Worm (Caenorhabditis elegans) whole organism, L1 larva: ENCODE data around the gene sng-1.
A peak's percentile ranks its signal among the peaks of the same experiment; 100 is the strongest.

Experiments
- C16A3.4 ChIP-seq: fragments of 150-350 bp; optimal IDR thresholded peaks from 2 replicates; lab custom pipeline; 2014; ENCODE audit warnings: missing biosample characterization, missing genetic modification characterization
- C34B4.2 ChIP-seq: sonication (generic microtip); optimal IDR thresholded peaks from 2 replicates; lab custom pipeline; 2017; ENCODE audit warnings: mild to moderate bottlenecking, missing genetic modification characterization, missing compliant biosample characterization
- alr-1 ChIP-seq: fragments of 200-800 bp; sonication (Bioruptor generic); optimal IDR thresholded peaks from 2 replicates; lab custom pipeline; 2018; ENCODE audit warnings: borderline replicate concordance, mild to moderate bottlenecking, missing genetic modification characterization, missing compliant biosample characterization
- aly-2 ChIP-seq: fragments of 150-350 bp; optimal IDR thresholded peaks from 2 replicates; lab custom pipeline; 2014; ENCODE audit warnings: missing biosample characterization, missing genetic modification characterization
- ama-1 ChIP-seq: fragments of 150-350 bp; optimal IDR thresholded peaks from 2 replicates; lab custom pipeline; 2014
- ceh-63 ChIP-seq: fragments of 200-800 bp; sonication (Bioruptor generic); optimal IDR thresholded peaks from 2 replicates; lab custom pipeline; 2018; ENCODE audit warnings: mild to moderate bottlenecking, missing genetic modification characterization, missing compliant biosample characterization
- efl-1 ChIP-seq, 4 experiments: fragments of 150-350 bp; optimal IDR thresholded peaks in 3 of 4; peaks in 1 of 4; 1 replicate in 1 of 4; 2 replicates in 3 of 4; lab custom pipeline; 2014; ENCODE audit warnings: missing biosample characterization in 2 of 4, missing genetic modification characterization in 2 of 4, missing genetic modification reagents in 2 of 4
- egl-13 ChIP-seq: sonication (generic microtip); optimal IDR thresholded peaks from 2 replicates; lab custom pipeline; 2016; ENCODE audit warnings: missing genotype, missing genetic modification reagents, missing genetic modification characterization, missing compliant biosample characterization
- elt-2 ChIP-seq: sonication (generic microtip); optimal IDR thresholded peaks from 2 replicates; lab custom pipeline; 2016; ENCODE audit warnings: missing genetic modification characterization, mild to moderate bottlenecking, inconsistent platforms, missing compliant biosample characterization, missing genetic modification reagents
- ets-5 ChIP-seq: fragments of 200-800 bp; sonication (Bioruptor generic); IDR thresholded peaks from 2 replicates; pipeline ENCODE4 v1.3.6; 2022; ENCODE audit warnings: missing genetic modification characterization, missing compliant biosample characterization
- fkh-4 ChIP-seq: sonication (generic microtip); optimal IDR thresholded peaks from 2 replicates; lab custom pipeline; 2016; ENCODE audit warnings: missing compliant biosample characterization, missing genetic modification characterization, borderline replicate concordance
- fkh-8 ChIP-seq: sonication (generic microtip); optimal IDR thresholded peaks from 2 replicates; lab custom pipeline; 2016; ENCODE audit warnings: mild to moderate bottlenecking, missing genetic modification characterization, missing compliant biosample characterization
- hlh-4 ChIP-seq: sonication (generic microtip); optimal IDR thresholded peaks from 2 replicates; lab custom pipeline; 2016; ENCODE audit warnings: mild to moderate bottlenecking, missing genetic modification characterization, missing compliant biosample characterization
- irx-1 ChIP-seq: sonication (generic microtip); optimal IDR thresholded peaks from 2 replicates; lab custom pipeline; 2016; ENCODE audit warnings: missing genetic modification characterization, missing compliant biosample characterization
- isw-1 ChIP-seq: fragments of 200-800 bp; sonication (Bioruptor generic); IDR thresholded peaks from 2 replicates; pipeline ENCODE4 v1.3.6; 2022; ENCODE audit warnings: missing genetic modification characterization, missing compliant biosample characterization
- jun-1 ChIP-seq: fragments of 150-350 bp; optimal IDR thresholded peaks from 2 replicates; lab custom pipeline; 2014; ENCODE audit warnings: missing biosample characterization, missing genetic modification reagents, missing genetic modification characterization
- lin-13 ChIP-seq: fragments of 150-350 bp; optimal IDR thresholded peaks from 2 replicates; lab custom pipeline; 2014; ENCODE audit warnings: missing biosample characterization, missing genetic modification reagents, missing genetic modification characterization
- lin-14 ChIP-seq: fragments of 200-800 bp; sonication (Bioruptor generic); optimal IDR thresholded peaks from 2 replicates; lab custom pipeline; 2018; ENCODE audit warnings: mild to moderate bottlenecking, missing genetic modification characterization, moderate library complexity, missing compliant biosample characterization
- lin-15B ChIP-seq: fragments of 150-350 bp; sonication (generic microtip); optimal IDR thresholded peaks from 3 replicates; lab custom pipeline; 2014; ENCODE audit warnings: missing biosample characterization, missing genetic modification characterization
- lin-35 ChIP-seq, 2 experiments: fragments of 150-350 bp; optimal IDR thresholded peaks; 2 replicates each; lab custom pipeline; 2014; ENCODE audit warnings: missing biosample characterization in 2 of 2, missing genetic modification characterization in 2 of 2, missing genetic modification reagents in 2 of 2
- lsy-2 ChIP-seq, 2 experiments: fragments of 150-350 bp; optimal IDR thresholded peaks; 2 replicates each; lab custom pipeline; 2014; ENCODE audit warnings: missing biosample characterization in 2 of 2, missing genetic modification characterization in 2 of 2
- nhr-71 ChIP-seq: sonication (generic microtip); optimal IDR thresholded peaks from 2 replicates; lab custom pipeline; 2016; ENCODE audit warnings: mild to moderate bottlenecking, missing genetic modification characterization, moderate library complexity, missing compliant biosample characterization
- nhr-77 ChIP-seq: fragments of 150-350 bp; optimal IDR thresholded peaks from 2 replicates; lab custom pipeline; 2014; ENCODE audit warnings: missing biosample characterization, missing genetic modification characterization
- pag-3 ChIP-seq: sonication (generic microtip); optimal IDR thresholded peaks from 2 replicates; lab custom pipeline; 2017; ENCODE audit warnings: missing genetic modification characterization, mild to moderate bottlenecking, missing compliant biosample characterization, antibody characterized with exemption, borderline replicate concordance; ENCODE audit not compliant: insufficient read depth
- pax-3 ChIP-seq: fragments of 200-800 bp; sonication (Bioruptor generic); optimal IDR thresholded peaks from 2 replicates; lab custom pipeline; 2018; ENCODE audit warnings: mild to moderate bottlenecking, missing genetic modification characterization, moderate library complexity, missing compliant biosample characterization
- snu-23 ChIP-seq: sonication (generic microtip); optimal IDR thresholded peaks from 2 replicates; lab custom pipeline; 2016; ENCODE audit warnings: missing genetic modification characterization, missing compliant biosample characterization
- sptf-1 ChIP-seq: fragments of 150-350 bp; optimal IDR thresholded peaks from 2 replicates; lab custom pipeline; 2014; ENCODE audit warnings: missing biosample characterization, missing genetic modification characterization
- tbx-2 ChIP-seq: sonication (generic microtip); optimal IDR thresholded peaks from 2 replicates; lab custom pipeline; 2016; ENCODE audit warnings: missing genetic modification characterization, missing compliant biosample characterization
- unc-30 ChIP-seq: sonication (generic microtip); optimal IDR thresholded peaks from 2 replicates; lab custom pipeline; 2017; ENCODE audit warnings: missing biosample characterization, missing genetic modification characterization

The sng-1 gene

DNA sequence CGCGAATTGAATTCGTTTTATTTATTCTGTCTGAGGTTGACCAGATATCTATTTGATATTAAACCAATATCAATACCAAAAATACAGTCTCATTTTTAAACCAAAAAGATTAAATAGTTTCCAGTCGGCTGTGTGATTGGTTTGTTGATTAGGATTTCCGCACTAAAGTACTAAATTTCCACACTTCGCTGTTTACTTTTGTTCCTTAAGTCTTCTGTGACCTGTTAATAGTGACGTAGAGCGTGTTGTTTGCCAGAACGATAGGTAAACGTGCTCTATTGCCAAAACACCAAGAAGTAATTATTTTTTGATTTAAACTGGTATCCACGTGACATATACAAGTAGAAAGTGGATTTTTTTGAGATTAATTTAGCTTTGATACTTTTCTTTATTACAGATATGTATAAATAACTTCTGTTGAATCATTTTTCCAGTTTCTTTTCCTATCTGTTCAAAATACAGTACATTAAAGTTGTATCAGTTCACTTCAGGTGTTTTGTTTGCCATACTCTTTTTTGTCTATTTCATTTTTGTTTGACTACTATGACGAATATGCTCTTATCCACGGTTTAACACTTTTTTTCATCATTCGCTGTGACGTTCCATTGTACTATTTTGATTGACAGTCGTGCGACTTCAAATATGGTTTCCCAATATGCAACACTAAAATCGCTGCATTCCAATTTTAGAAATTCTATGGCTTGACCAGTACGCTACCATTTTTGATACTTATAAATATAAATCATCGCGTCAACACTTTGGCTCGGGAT lies 36.4 kb upstream of the sng-1 start:
- TF ChIP-seq pag-3 (tag; lab: Kevin White, UChicago) (no peak), irx-1 (peak; percentile 21), lsy-2 (tag; optimal IDR thresholded peaks at IDR 0.05; lab: Kevin White, UChicago) (peak in 1 of 2 experiments; percentile 3), efl-1 (optimal IDR thresholded peaks at IDR 0.05; lab: Kevin White, UChicago) (no peak), efl-1 (GFP tag; optimal IDR thresholded peaks at IDR 0.05 in 1 of 2; lab: Kevin White, UChicago) (peak in 1 of 2 experiments; percentile 27), C34B4.2 (no peak), lin-14 (GFP tag; lab: Kevin White, UChicago) (peak; percentile 31), nhr-77 (tag; lab: Kevin White, UChicago) (peak; percentile 18)

ce11 chrX:7291810-7292209 lies 35.6 kb upstream of the sng-1 start, which contains the start of gene lron-7:
TSS of gene lron-7 (plus strand) at chrX:7292132.
- peak in 1 of 2 experiments; percentile 21 for TF ChIP-seq lin-35 (GFP tag; optimal IDR thresholded peaks at IDR 0.05; lab: Kevin White, UChicago)
- peak; percentile 31 for TF ChIP-seq elt-2 (tag; lab: Kevin White, UChicago)
- TF ChIP-seq ets-5 (GFP tag; lab: Robert Waterston, UW), result no peak
- TF ChIP-seq efl-1 (optimal IDR thresholded peaks at IDR 0.05; lab: Kevin White, UChicago), result no peak
- peak in 1 of 2 experiments; percentile 62 for TF ChIP-seq efl-1 (GFP tag; optimal IDR thresholded peaks at IDR 0.05 in 1 of 2; lab: Kevin White, UChicago)

- no peak for TF ChIP-seq egl-13 (tag; lab: Kevin White, UChicago)
- no peak for TF ChIP-seq jun-1
- TF ChIP-seq isw-1, result no peak
- TF ChIP-seq nhr-71 (tag; lab: Kevin White, UChicago), result no peak
- no peak for TF ChIP-seq ceh-63 (GFP tag; lab: Kevin White, UChicago)
- no peak for TF ChIP-seq efl-1 (optimal IDR thresholded peaks at IDR 0.05; lab: Kevin White, UChicago)
- no peak for TF ChIP-seq efl-1 (GFP tag; optimal IDR thresholded peaks at IDR 0.05 in 1 of 2; lab: Kevin White, UChicago)
- TF ChIP-seq lin-15B (tag; lab: Kevin White, UChicago), result no peak
- no peak for TF ChIP-seq aly-2 (tag; lab: Kevin White, UChicago)
- TF ChIP-seq fkh-8, result no peak
- TF ChIP-seq pax-3 (tag; lab: Kevin White, UChicago), result no peak
- no peak for TF ChIP-seq snu-23
- TF ChIP-seq alr-1 (tag; lab: Kevin White, UChicago), result no peak
- no peak for TF ChIP-seq tbx-2 (tag; lab: Kevin White, UChicago)
- TF ChIP-seq fkh-4 (tag; lab: Kevin White, UChicago), result no peak
- no peak for TF ChIP-seq sptf-1 (tag; lab: Kevin White, UChicago)
- TF ChIP-seq lin-13 (GFP tag; lab: Kevin White, UChicago), result no peak
- no peak for TF ChIP-seq lin-35 (GFP tag; optimal IDR thresholded peaks at IDR 0.05; lab: Kevin White, UChicago)
- no peak for TF ChIP-seq C16A3.4 (tag; lab: Kevin White, UChicago)
Observed at ce11 chrX:7296310-7296709, 31.1 kb upstream of the sng-1 start.

- TF ChIP-seq hlh-4 (tag; lab: Kevin White, UChicago) (no peak), ama-1 (lab: Kevin White, UChicago) (no peak), nhr-77 (tag; lab: Kevin White, UChicago) (no peak), isw-1 (no peak), efl-1 (optimal IDR thresholded peaks at IDR 0.05; lab: Kevin White, UChicago) (no peak), efl-1 (GFP tag; optimal IDR thresholded peaks at IDR 0.05 in 1 of 2; lab: Kevin White, UChicago) (no peak), unc-30 (tag; lab: Kevin White, UChicago) (no peak)
Observed at ce11 chrX:7298652-7299051, 28.7 kb upstream of the sng-1 start, which contains the start of gene K03A1.4. TSS of gene K03A1.4 (minus strand) at chrX:7298752.

DNA sequence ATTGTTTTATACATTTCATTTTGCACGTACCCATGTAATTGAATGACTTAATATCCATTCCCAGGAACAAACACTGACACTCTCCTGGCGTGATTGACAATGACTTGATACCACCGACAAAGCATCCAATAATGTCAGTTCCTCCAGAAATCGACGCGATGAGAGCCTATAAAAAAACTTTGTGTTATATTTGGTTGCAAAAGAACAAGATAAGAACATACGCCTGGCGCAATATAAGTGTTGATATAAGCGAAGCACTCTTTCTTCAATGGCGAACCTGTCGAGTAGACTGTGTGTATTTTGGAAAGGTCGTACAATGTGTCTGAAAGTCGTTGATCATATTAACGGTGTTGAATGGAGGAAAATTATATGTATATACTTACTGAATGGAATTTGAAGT lies 24.3 kb upstream of the sng-1 start:
- TF ChIP-seq ets-5 (GFP tag; lab: Robert Waterston, UW), result no peak
- no peak for TF ChIP-seq isw-1
